Fruit fly (Drosophila melanogaster) whole organism, prepupa: Measurements from ENCODE around the gene cbt.

Experiments
- CG10669 ChIP-seq: fragments of 200-800 bp; sonication (Bioruptor generic); optimal IDR thresholded peaks from 3 replicates; lab custom pipeline; 2018; ENCODE audit warnings: missing biosample characterization, mild to moderate bottlenecking, missing genetic modification characterization, moderate library complexity
- CG11294 ChIP-seq: fragments of 200-800 bp; sonication (Bioruptor generic); IDR thresholded peaks from 2 replicates; pipeline ENCODE4 v1.3.6; 2022; ENCODE audit warnings: missing biosample characterization, missing genetic modification characterization
- CG11762 ChIP-seq: fragments of 200-800 bp; sonication (Bioruptor generic); optimal IDR thresholded peaks from 3 replicates; lab custom pipeline; 2016; ENCODE audit warnings: missing biosample characterization, missing genetic modification characterization; ENCODE audit not compliant: insufficient read depth
- CG11902 ChIP-seq: fragments of 200-800 bp; sonication (Bioruptor generic); optimal IDR thresholded peaks from 3 replicates; lab custom pipeline; 2016; ENCODE audit warnings: missing biosample characterization, missing genetic modification characterization
- CG15336 ChIP-seq: fragments of 200-800 bp; sonication (Bioruptor generic); IDR thresholded peaks from 2 replicates; pipeline ENCODE4 v1.3.6; 2022; ENCODE audit warnings: missing biosample characterization, missing genetic modification characterization
- CG1621 ChIP-seq: fragments of 200-800 bp; sonication (Bioruptor generic); optimal IDR thresholded peaks from 3 replicates; lab custom pipeline; 2018; ENCODE audit warnings: missing biosample characterization, mild to moderate bottlenecking, missing genetic modification characterization
- CG16779 ChIP-seq: fragments of 200-800 bp; sonication (Bioruptor generic); optimal IDR thresholded peaks from 3 replicates; lab custom pipeline; 2017; ENCODE audit warnings: missing biosample characterization, mild to moderate bottlenecking, missing genetic modification characterization
- CG3032 ChIP-seq: fragments of 200-800 bp; optimal IDR thresholded peaks from 2 replicates; lab custom pipeline; 2019; ENCODE audit warnings: missing biosample characterization, mild to moderate bottlenecking, missing genetic modification characterization, moderate library complexity
- CG32006 ChIP-seq: fragments of 200-800 bp; sonication (Bioruptor generic); optimal IDR thresholded peaks from 3 replicates; lab custom pipeline; 2017; ENCODE audit warnings: missing biosample characterization, mild to moderate bottlenecking, missing genetic modification characterization
- CG34406 ChIP-seq: fragments of 200-800 bp; sonication (Bioruptor generic); optimal IDR thresholded peaks from 3 replicates; lab custom pipeline; 2016; ENCODE audit warnings: missing biosample characterization, missing genetic modification characterization
- CG3919 ChIP-seq: fragments of 200-800 bp; sonication (Bioruptor generic); optimal IDR thresholded peaks from 3 replicates; lab custom pipeline; 2016; ENCODE audit warnings: missing biosample characterization, missing genetic modification characterization
- CG6163 ChIP-seq: fragments of 200-800 bp; sonication (Bioruptor generic); IDR thresholded peaks from 3 replicates; pipeline ENCODE4 v1.3.6; 2022; ENCODE audit warnings: missing biosample characterization, missing genetic modification characterization
- CG6276 ChIP-seq: fragments of 200-800 bp; sonication (Bioruptor generic); optimal IDR thresholded peaks from 2 replicates; lab custom pipeline; 2017; ENCODE audit warnings: missing biosample characterization, mild to moderate bottlenecking, missing genetic modification characterization
- CG6808 ChIP-seq: fragments of 200-800 bp; sonication (Bioruptor generic); optimal IDR thresholded peaks from 3 replicates; lab custom pipeline; 2017; ENCODE audit warnings: missing biosample characterization, missing genetic modification characterization, mild to moderate bottlenecking, moderate library complexity, missing genetic modification reagents
- CG6854 ChIP-seq: fragments of 200-800 bp; sonication (Bioruptor generic); optimal IDR thresholded peaks from 2 replicates; lab custom pipeline; 2017; ENCODE audit warnings: missing biosample characterization, mild to moderate bottlenecking, missing genetic modification characterization
- CG8119 ChIP-seq: fragments of 200-800 bp; sonication (Bioruptor generic); IDR thresholded peaks from 3 replicates; pipeline ENCODE4 v1.3.6; 2022; ENCODE audit warnings: missing biosample characterization, missing genetic modification characterization
- CG8319 ChIP-seq: fragments of 200-800 bp; sonication (Bioruptor generic); optimal IDR thresholded peaks from 3 replicates; lab custom pipeline; 2016; ENCODE audit warnings: missing biosample characterization, missing genetic modification characterization
- CG8632 ChIP-seq: fragments of 200-800 bp; sonication (Bioruptor generic); optimal IDR thresholded peaks from 3 replicates; lab custom pipeline; 2016; ENCODE audit warnings: missing biosample characterization, missing genetic modification characterization
- CG9139 ChIP-seq: fragments of 200-800 bp; sonication (Bioruptor generic); optimal IDR thresholded peaks from 3 replicates; lab custom pipeline; 2017; ENCODE audit warnings: missing biosample characterization, mild to moderate bottlenecking, missing genetic modification characterization
- Eip75B ChIP-seq: fragments of 200-800 bp; sonication (Bioruptor generic); optimal IDR thresholded peaks from 3 replicates; lab custom pipeline; 2016; ENCODE audit warnings: missing biosample characterization, missing genetic modification characterization
- Eip78C ChIP-seq: fragments of 200-800 bp; sonication (Bioruptor generic); peaks from one replicate; lab custom pipeline; 2016; ENCODE audit warnings: missing biosample characterization, missing genetic modification characterization
- Eip93F ChIP-seq: fragments of 200-800 bp; sonication (Bioruptor generic); optimal IDR thresholded peaks from 2 replicates; lab custom pipeline; 2016; ENCODE audit warnings: missing biosample characterization, mild to moderate bottlenecking, missing genetic modification characterization
- Ets96B ChIP-seq: fragments of 200-800 bp; optimal IDR thresholded peaks from 2 replicates; lab custom pipeline; 2019; ENCODE audit warnings: missing biosample characterization, mild to moderate bottlenecking, missing genetic modification characterization, moderate library complexity
- Gug ChIP-seq: fragments of 200-800 bp; sonication (Bioruptor generic); IDR thresholded peaks from 2 replicates; pipeline ENCODE4 v1.3.6; 2022; ENCODE audit warnings: missing biosample characterization, missing genetic modification characterization
- Hr4 ChIP-seq: fragments of 200-800 bp; sonication (Bioruptor generic); optimal IDR thresholded peaks from 3 replicates; lab custom pipeline; 2016; ENCODE audit warnings: missing biosample characterization, missing genetic modification characterization
- Lpt ChIP-seq: fragments of 200-800 bp; sonication (Bioruptor generic); optimal IDR thresholded peaks from 3 replicates; lab custom pipeline; 2016; ENCODE audit warnings: missing biosample characterization, missing genetic modification characterization
- Met ChIP-seq: fragments of 200-800 bp; sonication (Bioruptor generic); optimal IDR thresholded peaks from 3 replicates; lab custom pipeline; 2016; ENCODE audit warnings: missing biosample characterization, missing genetic modification characterization
- OdsH ChIP-seq: fragments of 200-800 bp; sonication (Bioruptor generic); optimal IDR thresholded peaks from 3 replicates; lab custom pipeline; 2016; ENCODE audit warnings: missing biosample characterization, missing genetic modification characterization
- Sox102F ChIP-seq: fragments of 200-800 bp; sonication (Bioruptor generic); optimal IDR thresholded peaks from 2 replicates; lab custom pipeline; 2016; ENCODE audit warnings: missing biosample characterization, mild to moderate bottlenecking, missing genetic modification characterization
- Sox15 ChIP-seq: fragments of 200-800 bp; sonication (Bioruptor generic); optimal IDR thresholded peaks from 3 replicates; lab custom pipeline; 2016; ENCODE audit warnings: missing biosample characterization, missing genetic modification characterization
- achi ChIP-seq: fragments of 200-800 bp; sonication (Bioruptor generic); optimal IDR thresholded peaks from 3 replicates; lab custom pipeline; 2016; ENCODE audit warnings: missing biosample characterization, missing genetic modification characterization
- acj6 ChIP-seq: fragments of 200-800 bp; sonication (Bioruptor generic); optimal IDR thresholded peaks from 3 replicates; lab custom pipeline; 2016; ENCODE audit warnings: missing biosample characterization, missing genetic modification characterization
- cyc ChIP-seq: fragments of 200-800 bp; sonication (Bioruptor generic); optimal IDR thresholded peaks from 3 replicates; lab custom pipeline; 2016; ENCODE audit warnings: missing biosample characterization, missing genetic modification characterization
- dac ChIP-seq: fragments of 200-800 bp; sonication (Bioruptor generic); optimal IDR thresholded peaks from 2 replicates; lab custom pipeline; 2017; ENCODE audit warnings: missing biosample characterization, mild to moderate bottlenecking, missing genetic modification characterization
- eg ChIP-seq: fragments of 200-800 bp; sonication (Bioruptor generic); IDR thresholded peaks from 3 replicates; pipeline ENCODE4 v1.3.6; 2022; ENCODE audit warnings: missing biosample characterization, missing genetic modification characterization
- fd59A ChIP-seq: fragments of 200-800 bp; sonication (Bioruptor generic); optimal IDR thresholded peaks from 2 replicates; lab custom pipeline; 2017; ENCODE audit warnings: missing biosample characterization, mild to moderate bottlenecking, missing genetic modification characterization, missing genetic modification reagents
- fd85E ChIP-seq: fragments of 200-800 bp; sonication (Bioruptor generic); optimal IDR thresholded peaks from 3 replicates; lab custom pipeline; 2016; ENCODE audit warnings: missing biosample characterization, missing genetic modification characterization
- fkh ChIP-seq: fragments of 200-800 bp; sonication (Bioruptor generic); optimal IDR thresholded peaks from 3 replicates; lab custom pipeline; 2017; ENCODE audit warnings: missing biosample characterization, mild to moderate bottlenecking, missing genetic modification characterization, moderate library complexity
- lz ChIP-seq: fragments of 200-800 bp; sonication (Bioruptor generic); optimal IDR thresholded peaks from 3 replicates; lab custom pipeline; 2016; ENCODE audit warnings: missing biosample characterization, missing genetic modification characterization
- net ChIP-seq: fragments of 200-800 bp; sonication (Bioruptor generic); optimal IDR thresholded peaks from 3 replicates; lab custom pipeline; 2016; ENCODE audit warnings: missing biosample characterization, missing genetic modification characterization
- salr ChIP-seq, 2 experiments: fragments of 200-800 bp; sonication (Bioruptor generic); optimal IDR thresholded peaks; 3 replicates each; lab custom pipeline; 2016 to 2018; ENCODE audit warnings: missing biosample characterization in 2 of 2, missing genetic modification characterization in 2 of 2, mild to moderate bottlenecking in 1 of 2
- spab ChIP-seq: fragments of 200-800 bp; sonication (Bioruptor generic); optimal IDR thresholded peaks from 2 replicates; lab custom pipeline; 2017; ENCODE audit warnings: missing biosample characterization, mild to moderate bottlenecking, missing genetic modification characterization, missing genetic modification reagents
- ss ChIP-seq, 2 experiments: fragments of 200-800 bp; sonication (Bioruptor generic); optimal IDR thresholded peaks; 2 replicates in 1 of 2; 3 replicates in 1 of 2; lab custom pipeline; 2017 to 2018; ENCODE audit warnings: mild to moderate bottlenecking in 2 of 2, missing biosample characterization in 2 of 2, missing genetic modification characterization in 2 of 2, moderate library complexity in 1 of 2
- topi ChIP-seq: fragments of 200-800 bp; sonication (Bioruptor generic); optimal IDR thresholded peaks from 3 replicates; lab custom pipeline; 2016; ENCODE audit warnings: missing biosample characterization, missing genetic modification characterization

cbt gene

DNA sequence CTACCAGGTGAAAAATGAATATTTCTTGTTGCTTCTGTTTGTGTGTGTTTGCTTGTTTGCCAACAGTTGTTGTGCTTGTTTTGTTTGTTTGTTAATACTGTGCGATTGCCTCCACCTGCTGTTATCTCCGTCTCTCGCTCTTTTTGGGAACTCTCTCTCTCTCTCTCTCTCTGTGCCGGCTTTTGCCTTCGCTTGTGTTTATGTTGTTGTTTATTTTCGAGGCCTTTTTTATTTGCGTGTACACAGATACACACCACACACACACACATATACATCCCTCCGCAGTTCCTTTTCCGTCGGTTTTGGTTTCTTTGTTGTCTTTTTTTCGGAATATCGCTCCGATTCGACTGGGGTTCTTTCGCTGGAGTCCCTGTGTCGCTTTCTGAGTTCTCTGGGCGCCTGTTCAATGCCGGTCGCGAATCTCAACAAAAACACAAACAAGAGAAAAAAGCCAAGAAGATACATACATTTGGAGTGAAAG is 31.1 kb upstream of the cbt start (continued):
- TF ChIP-seq CG11902 (GFP tag; lab: Kevin White, UChicago) (peak; percentile 12), topi (GFP tag; lab: Kevin White, UChicago) (peak; percentile 78), CG15336 (peak; percentile 46; the same call in 1 of the 2 replicates), Eip78C (peak; percentile 88), Lpt (GFP tag; lab: Kevin White, UChicago) (peak; percentile 64), salr (GFP tag; optimal IDR thresholded peaks at IDR 0.05; lab: Kevin White, UChicago) (peak in 1 of 2 experiments; percentile 34), Met (GFP tag; lab: Kevin White, UChicago) (peak; percentile 77), Sox15 (GFP tag; lab: Kevin White, UChicago) (no peak), CG6276 (GFP tag; lab: Kevin White, UChicago) (peak; percentile 63), cyc (GFP tag; lab: Kevin White, UChicago) (peak; percentile 42), dac (GFP tag; lab: Kevin White, UChicago) (no peak), Sox102F (peak; percentile 92), CG3919 (peak; percentile 65), CG3032 (tag; lab: Kevin White, UChicago) (peak; percentile 83), CG11294 (GFP tag; lab: Robert Waterston, UW) (no peak), CG8632 (GFP tag; lab: Kevin White, UChicago) (peak; percentile 77), CG10669 (peak; percentile 88), OdsH (GFP tag; lab: Kevin White, UChicago) (peak; percentile 1), CG34406 (GFP tag; lab: Kevin White, UChicago) (peak; percentile 80), net (GFP tag; lab: Kevin White, UChicago) (peak; percentile 74), fd59A (GFP tag; lab: Kevin White, UChicago) (peak; percentile 63), lz (GFP tag; lab: Kevin White, UChicago) (peak; percentile 72), CG6854 (GFP tag; lab: Kevin White, UChicago) (peak; percentile 98), Ets96B (peak; percentile 84), CG8319 (GFP tag; lab: Kevin White, UChicago) (peak; percentile 55), CG8119 (GFP tag; lab: Robert Waterston, UW) (peak; percentile 60), CG6808 (GFP tag; lab: Kevin White, UChicago) (peak; percentile 94), CG16779 (tag; lab: Kevin White, UChicago) (peak; percentile 85)
- TF ChIP-seq, all 60 proteins: peak for 51

dm6 chr2L:507169-507568 is 27.7 kb upstream of the cbt start:
- TF ChIP-seq CG3919, result no peak
- TF ChIP-seq CG15336, result peak; percentile 15; the same call in 1 of the 2 replicates
- TF ChIP-seq Hr4 (GFP tag; lab: Kevin White, UChicago), result no peak
- TF ChIP-seq dac (GFP tag; lab: Kevin White, UChicago), result no peak
- TF ChIP-seq spab (GFP tag; lab: Kevin White, UChicago), result no peak
- 0 out of 3 replicates have a peak, but pooled peaks have one; percentile 23 for TF ChIP-seq eg
- TF ChIP-seq acj6 (GFP tag; lab: Kevin White, UChicago), result no peak
- no peak for TF ChIP-seq CG11762 (GFP tag; lab: Kevin White, UChicago)
- no peak for TF ChIP-seq CG10669
- TF ChIP-seq CG6163 (GFP tag; lab: Robert Waterston, UW), result peak; percentile 37; the same call in 1 of the 3 replicates
- no peak for TF ChIP-seq CG34406 (GFP tag; lab: Kevin White, UChicago)
- TF ChIP-seq Eip75B (GFP tag; lab: Kevin White, UChicago), result no peak
- no peak for TF ChIP-seq fd59A (GFP tag; lab: Kevin White, UChicago)
- TF ChIP-seq CG32006 (GFP tag; lab: Kevin White, UChicago), result no peak
- TF ChIP-seq fkh (GFP tag; lab: Kevin White, UChicago), result no peak
- TF ChIP-seq CG8632 (GFP tag; lab: Kevin White, UChicago), result no peak
- no peak for TF ChIP-seq Met (GFP tag; lab: Kevin White, UChicago)
- no peak for TF ChIP-seq lz (GFP tag; lab: Kevin White, UChicago)
- TF ChIP-seq achi (GFP tag; lab: Kevin White, UChicago), result no peak
- TF ChIP-seq Gug, result no peak
- TF ChIP-seq CG8119 (GFP tag; lab: Robert Waterston, UW), result no peak
- no peak for TF ChIP-seq Eip93F (GFP tag; lab: Kevin White, UChicago)
- no peak for TF ChIP-seq CG9139 (GFP tag; lab: Kevin White, UChicago)
- no peak for TF ChIP-seq CG1621 (tag; lab: Kevin White, UChicago)
- TF ChIP-seq ss (GFP tag; optimal IDR thresholded peaks at IDR 0.05; lab: Kevin White, UChicago), result peak; percentile 20 to 41
- TF ChIP-seq CG3032 (tag; lab: Kevin White, UChicago), result peak; percentile 8
- TF ChIP-seq CG6276 (GFP tag; lab: Kevin White, UChicago), result no peak
- no peak for TF ChIP-seq fd85E (GFP tag; lab: Kevin White, UChicago)
